Fruit fly (Drosophila melanogaster) S2 (cell line): ENCODE measurements around the gene CG34308.

Source experiments
- CG8478 ChIP-seq: fragments of >200 bp; optimal IDR thresholded peaks from 2 replicates; lab custom pipeline; 2018
- CTCF ChIP-seq, 2 experiments: fragments of >200 bp; optimal IDR thresholded peaks; 2 replicates each; lab custom pipeline; 2018

Gene CG34308

dm6 chr3R:13070011-13070619, 18.9 kb upstream of the CG34308 start:
- TF ChIP-seq CG8478 (lab: Kevin White, UChicago) (no peak), CTCF (optimal IDR thresholded peaks at IDR 0.05; lab: Kevin White, UChicago) (no peak)

DNA sequence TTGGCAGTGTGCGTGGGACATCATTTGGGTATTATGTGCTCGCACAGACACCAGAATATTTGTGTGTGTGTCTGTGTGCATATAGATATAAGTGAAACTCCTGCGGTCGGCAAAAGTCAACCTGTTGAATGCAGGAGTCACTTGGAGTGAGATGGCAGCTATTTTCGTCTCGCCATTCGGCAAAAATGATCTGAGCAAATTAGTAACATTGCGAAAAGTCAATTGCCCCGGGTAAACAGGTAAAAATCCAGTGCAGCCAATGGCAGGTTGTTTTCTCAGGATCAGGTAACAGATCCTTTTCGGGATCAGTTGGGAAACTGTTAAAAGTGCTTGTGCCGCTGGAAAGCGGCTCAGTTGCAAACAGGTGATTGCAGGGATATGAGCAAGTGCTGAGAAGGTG, 17.0 kb upstream of the CG34308 start:
- TF ChIP-seq CG8478 (lab: Kevin White, UChicago): no peak
- no peak for TF ChIP-seq CTCF (optimal IDR thresholded peaks at IDR 0.05; lab: Kevin White, UChicago)

DNA sequence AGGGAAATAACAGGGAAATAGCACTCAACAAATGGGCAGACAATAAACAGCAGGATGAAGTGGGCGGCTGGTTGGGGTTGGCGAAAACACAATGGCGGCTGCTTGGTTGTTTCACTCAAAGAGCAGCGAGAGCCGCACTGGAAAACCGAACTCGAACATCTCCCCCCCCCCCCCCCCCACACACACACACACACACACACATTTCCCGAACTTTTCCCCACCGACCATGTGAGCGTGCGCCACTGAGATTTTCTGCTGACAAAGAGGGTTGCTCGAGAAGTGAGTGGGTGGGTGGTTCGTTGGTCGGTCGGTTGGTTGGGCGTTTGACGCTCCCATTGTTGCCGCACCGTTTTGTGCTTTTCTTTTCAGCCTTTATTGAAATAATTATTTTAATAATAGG, 15.9 kb upstream of the CG34308 start:
- no peak for TF ChIP-seq CG8478 (lab: Kevin White, UChicago)
- TF ChIP-seq CTCF (optimal IDR thresholded peaks at IDR 0.05; lab: Kevin White, UChicago): no peak

- no peak for TF ChIP-seq CG8478 (lab: Kevin White, UChicago)
- peak in 1 of 2 experiments; percentile 33 for TF ChIP-seq CTCF (optimal IDR thresholded peaks at IDR 0.05; lab: Kevin White, UChicago)
These were observed 14.5 kb upstream of the CG34308 start for dm6 chr3R:13074588-13074987.

- no peak for TF ChIP-seq CTCF (optimal IDR thresholded peaks at IDR 0.05; lab: Kevin White, UChicago)
- no peak for TF ChIP-seq CG8478 (lab: Kevin White, UChicago)
These were observed 13.3 kb upstream of the CG34308 start for dm6 chr3R:13075728-13076127.

- TF ChIP-seq CG8478 (lab: Kevin White, UChicago) (no peak), CTCF (optimal IDR thresholded peaks at IDR 0.05; lab: Kevin White, UChicago) (peak; percentile 84 to 94)
These were observed 11.8 kb upstream of the CG34308 start for dm6 chr3R:13077262-13077661.

- TF ChIP-seq CTCF (optimal IDR thresholded peaks at IDR 0.05; lab: Kevin White, UChicago) (peak; percentile 95 to 97), CG8478 (lab: Kevin White, UChicago) (no peak)
These were observed 10.8 kb upstream of the CG34308 start for dm6 chr3R:13078263-13078662.

dm6 chr3R:13082382-13082781, 6.7 kb upstream of the CG34308 start:
- TF ChIP-seq CG8478 (lab: Kevin White, UChicago): no peak
- no peak for TF ChIP-seq CTCF (optimal IDR thresholded peaks at IDR 0.05; lab: Kevin White, UChicago)

DNA sequence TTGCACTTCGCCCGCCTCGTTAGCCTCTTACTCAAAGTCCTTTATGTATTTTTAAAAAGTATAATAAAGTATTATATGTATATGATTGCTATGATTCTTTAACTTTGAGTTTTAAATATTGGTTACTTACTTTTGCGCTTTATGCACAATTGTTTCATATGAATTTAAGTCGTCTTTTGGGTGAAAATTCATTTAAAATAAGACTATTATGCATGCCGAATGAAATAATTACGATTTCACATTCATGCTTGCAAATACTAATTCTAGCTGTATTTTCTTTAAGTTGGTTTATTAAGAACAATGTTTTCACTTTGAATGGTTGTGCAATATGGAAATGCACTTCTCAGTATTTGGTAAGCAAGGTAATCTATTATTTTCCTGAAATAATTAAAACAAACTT, 3.1 kb upstream of the CG34308 start, which contains the start of gene CG43063:
Gene CG43063 (plus strand): TSS at position 301 of the 400 bp plus-strand sequence.
- no peak for TF ChIP-seq CG8478 (lab: Kevin White, UChicago)
- no peak for TF ChIP-seq CTCF (optimal IDR thresholded peaks at IDR 0.05; lab: Kevin White, UChicago)

- peak in 1 of 2 experiments; percentile 55 for TF ChIP-seq CTCF (optimal IDR thresholded peaks at IDR 0.05; lab: Kevin White, UChicago)
- no peak for TF ChIP-seq CG8478 (lab: Kevin White, UChicago)
These were observed 647 bp upstream of the CG34308 start, which contains the start of gene timeout for dm6 chr3R:13088395-13088794. Gene timeout (plus strand): TSS chr3R:13088651.

DNA sequence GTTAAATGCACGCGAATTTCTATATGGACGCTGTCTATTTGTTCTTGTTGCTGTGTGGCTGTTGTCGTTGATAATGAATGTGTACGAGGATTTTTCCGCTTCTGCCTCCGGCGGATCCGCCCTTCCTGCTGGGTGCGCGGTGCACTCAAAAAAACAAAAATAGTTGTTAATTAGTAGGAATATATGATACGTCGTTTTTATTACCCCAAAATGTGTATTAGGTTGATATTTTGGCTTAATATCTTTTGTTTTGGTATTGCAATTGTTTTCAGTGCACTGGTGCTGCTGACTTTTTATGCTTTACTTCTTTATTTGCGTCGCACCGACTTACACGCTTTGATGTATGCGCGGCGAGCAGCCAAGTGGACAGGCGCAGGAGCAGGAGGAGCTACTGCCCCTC, 2.6 kb downstream of the CG34308 start:
- no peak for TF ChIP-seq CG8478 (lab: Kevin White, UChicago)
- no peak for TF ChIP-seq CTCF (optimal IDR thresholded peaks at IDR 0.05; lab: Kevin White, UChicago)

DNA sequence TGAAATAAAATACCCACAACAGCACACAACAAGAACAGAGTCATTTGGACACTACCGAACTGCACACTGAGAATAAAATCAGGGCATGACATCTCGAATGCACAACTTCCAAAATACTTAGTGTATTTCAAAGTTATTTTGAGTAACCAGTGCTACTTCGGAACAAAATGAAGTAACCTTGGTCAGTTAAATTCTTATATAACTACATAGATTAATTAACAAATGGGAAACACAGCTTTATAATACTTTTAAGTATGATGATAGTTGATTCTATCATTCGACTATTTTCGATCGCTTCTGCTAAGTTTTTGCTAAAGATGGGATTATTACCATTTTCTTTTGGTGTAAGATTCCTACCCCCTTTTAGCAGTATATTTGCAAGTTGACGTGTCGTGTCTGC, 28.7 kb downstream of the CG34308 start:
- TF ChIP-seq CTCF (optimal IDR thresholded peaks at IDR 0.05; lab: Kevin White, UChicago) (no peak), CG8478 (lab: Kevin White, UChicago) (no peak)

DNA sequence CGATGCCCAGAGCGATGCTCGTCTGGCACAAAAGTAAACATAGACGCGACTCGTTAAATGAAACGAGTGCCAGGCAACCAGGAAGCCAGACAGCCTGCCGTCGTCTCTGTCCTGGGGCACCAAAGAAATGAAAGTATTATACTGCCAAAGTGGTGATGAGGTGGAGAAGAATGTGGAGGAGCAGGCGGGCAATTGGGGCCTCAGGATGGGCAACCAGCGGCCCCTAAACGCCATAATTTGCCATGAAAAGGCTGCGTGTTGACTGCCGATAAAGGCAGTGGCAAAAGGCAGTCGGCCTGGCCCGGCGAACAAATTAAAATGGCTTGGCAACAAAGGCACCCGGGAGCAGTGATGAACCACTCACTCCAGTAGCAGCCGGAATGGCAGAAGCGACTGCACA, 39.9 kb downstream of the CG34308 start:
- TF ChIP-seq CTCF (optimal IDR thresholded peaks at IDR 0.05; lab: Kevin White, UChicago): no peak
- TF ChIP-seq CG8478 (lab: Kevin White, UChicago): no peak

DNA sequence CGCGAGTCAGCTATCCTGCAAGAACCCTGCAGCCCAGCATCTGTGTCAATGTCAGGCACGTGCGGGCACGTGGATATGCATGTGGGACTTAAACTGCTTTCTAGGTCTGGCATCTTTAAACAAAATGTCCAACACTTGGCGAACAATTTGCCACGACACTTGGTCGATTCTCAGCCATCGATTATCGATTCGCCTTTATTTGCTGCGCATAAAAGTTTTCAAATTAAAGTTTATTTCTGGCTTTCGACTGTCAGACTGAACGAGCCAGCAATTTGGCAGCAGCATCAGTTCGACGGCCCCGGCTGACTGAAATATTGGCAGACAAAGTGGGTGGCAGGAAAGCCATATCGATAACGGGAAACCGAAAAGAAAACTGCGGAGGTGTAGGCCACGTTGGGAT, 49.1 kb downstream of the CG34308 start:
- TF ChIP-seq CTCF (optimal IDR thresholded peaks at IDR 0.05; lab: Kevin White, UChicago) (no peak), CG8478 (lab: Kevin White, UChicago) (no peak)
